Fruit fly (Drosophila melanogaster): ENCODE results near the gene laf.
A peak's percentile ranks its signal among the peaks of the same experiment; 100 is the strongest.

Gene laf

DNA sequence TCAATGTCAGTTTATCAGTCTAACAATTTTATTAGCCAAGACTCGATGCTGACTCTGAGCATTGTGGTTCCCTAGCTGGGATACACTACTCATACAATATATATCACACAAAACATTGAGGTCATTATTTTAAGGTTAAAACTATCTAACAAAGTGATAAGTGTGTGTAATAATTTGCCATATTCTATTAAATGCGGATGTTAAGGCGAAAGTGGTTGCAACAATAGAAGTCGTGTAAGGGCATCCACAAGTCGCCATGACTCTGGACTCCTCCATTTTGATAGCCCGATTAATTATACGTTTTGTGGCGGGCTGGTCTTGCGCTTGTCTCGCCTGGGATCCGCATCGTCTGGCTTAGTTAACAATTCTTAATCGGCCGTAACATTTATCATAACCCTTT is 31.5 kb downstream of the laf start (continued):
- no peak for TF ChIP-seq CG11695 (GFP tag; IDR thresholded peaks at IDR 0.05)
- no peak for TF ChIP-seq CG11696 (GFP tag; IDR thresholded peaks at IDR 0.05)
- no peak for TF ChIP-seq CG12236 (GFP tag; optimal IDR thresholded peaks at IDR 0.05)
- no peak for TF ChIP-seq Aef1 (GFP tag; IDR thresholded peaks at IDR 0.05)
- no peak for TF ChIP-seq Tbp (GFP tag; optimal IDR thresholded peaks at IDR 0.05)
- TF ChIP-seq row (GFP tag; IDR thresholded peaks at IDR 0.05), result peak; percentile 68
- no peak for TF ChIP-seq CG4854 (GFP tag; optimal IDR thresholded peaks at IDR 0.05)
- peak; percentile 26 for TF ChIP-seq HHEX (GFP tag; optimal IDR thresholded peaks at IDR 0.05)
- no peak for TF ChIP-seq HLHmδ (GFP tag; optimal IDR thresholded peaks at IDR 0.05)
- no peak for TF ChIP-seq Ets97D (GFP tag; optimal IDR thresholded peaks at IDR 0.05)
- TF ChIP-seq Gug (GFP tag; IDR thresholded peaks at IDR 0.05), result no peak
- TF ChIP-seq CG17186 (GFP tag; optimal IDR thresholded peaks at IDR 0.05), result no peak
- TF ChIP-seq CG10321 (GFP tag; IDR thresholded peaks at IDR 0.05), result no peak
- 0 out of 2 replicates have a peak, but pooled peaks have one; percentile 22 for TF ChIP-seq Atf6 (GFP tag; IDR thresholded peaks at IDR 0.05)
- TF ChIP-seq sqz (GFP tag; optimal IDR thresholded peaks at IDR 0.05), result no peak
- no peak for TF ChIP-seq Nf-YB (GFP tag; optimal IDR thresholded peaks at IDR 0.05)
- no peak for TF ChIP-seq CG10543 (GFP tag; optimal IDR thresholded peaks at IDR 0.05)
- no peak for TF ChIP-seq prd (optimal IDR thresholded peaks at IDR 0.05)
- TF ChIP-seq prd (GFP tag; IDR thresholded peaks at IDR 0.05), result peak; percentile 67; the same call in 2 of the 3 replicates
- peak; percentile 47 for TF ChIP-seq ATbp (GFP tag; optimal IDR thresholded peaks at IDR 0.05)
- TF ChIP-seq NC2β (GFP tag; optimal IDR thresholded peaks at IDR 0.05), result peak; percentile 8
- TF ChIP-seq chif (GFP tag; optimal IDR thresholded peaks at IDR 0.05), result peak in 1 of 2 experiments; percentile 54
- TF ChIP-seq Ssrp (tag; optimal IDR thresholded peaks at IDR 0.05), result no peak
- TF ChIP-seq zen2 (GFP tag; IDR thresholded peaks at IDR 0.05; ENCODE audit: partially characterized antibody), result no peak
- no peak for TF ChIP-seq mam (GFP tag; optimal IDR thresholded peaks at IDR 0.05)
- peak; percentile 46 for TF ChIP-seq trem (tag; optimal IDR thresholded peaks at IDR 0.05)
- no peak for TF ChIP-seq CG3995 (GFP tag; optimal IDR thresholded peaks at IDR 0.05)
- TF ChIP-seq hb (GFP tag; IDR thresholded peaks at IDR 0.05; ENCODE audit: partially characterized antibody), result no peak
- TF ChIP-seq CG3163 (GFP tag; optimal IDR thresholded peaks at IDR 0.05), result no peak
- no peak for TF ChIP-seq CG12942 (GFP tag; optimal IDR thresholded peaks at IDR 0.05)
- TF ChIP-seq CG7372 (GFP tag; IDR thresholded peaks at IDR 0.05), result no peak
- peak; percentile 56; the same call in 1 of the 2 replicates for TF ChIP-seq chm (GFP tag; IDR thresholded peaks at IDR 0.05)
- TF ChIP-seq CG18476 (GFP tag; optimal IDR thresholded peaks at IDR 0.05), result no peak
- TF ChIP-seq H15 (GFP tag; IDR thresholded peaks at IDR 0.05), result 0 out of 3 replicates have a peak, but pooled peaks have one; percentile 49
- TF ChIP-seq ro (GFP tag; IDR thresholded peaks at IDR 0.05), result no peak
- TF ChIP-seq insv (GFP tag; optimal IDR thresholded peaks at IDR 0.05), result no peak
- TF ChIP-seq lbe (GFP tag; optimal IDR thresholded peaks at IDR 0.05), result no peak
- TF ChIP-seq CG34422 (GFP tag; IDR thresholded peaks at IDR 0.05), result no peak
- TF ChIP-seq nom (GFP tag; optimal IDR thresholded peaks at IDR 0.05), result no peak
- TF ChIP-seq CG42726 (GFP tag; IDR thresholded peaks at IDR 0.05; ENCODE audit: partially characterized antibody), result no peak
- TF ChIP-seq crp (GFP tag; optimal IDR thresholded peaks at IDR 0.05), result no peak
- no peak for TF ChIP-seq gfzf (GFP tag; optimal IDR thresholded peaks at IDR 0.05)
- TF ChIP-seq CG32532 (GFP tag; IDR thresholded peaks at IDR 0.05), result no peak
- no peak for TF ChIP-seq CG11085 (GFP tag; IDR thresholded peaks at IDR 0.05)
- no peak; the same call in 1 of the 2 replicates for TF ChIP-seq CG14667 (GFP tag; IDR thresholded peaks at IDR 0.05)
- no peak for TF ChIP-seq stc (GFP tag; IDR thresholded peaks at IDR 0.05)
- TF ChIP-seq Hmr (GFP tag; optimal IDR thresholded peaks at IDR 0.05), result no peak
- TF ChIP-seq ac (GFP tag; optimal IDR thresholded peaks at IDR 0.05), result no peak
- TF ChIP-seq Dip3 (GFP tag; optimal IDR thresholded peaks at IDR 0.05), result no peak
- TF ChIP-seq Stat92E (GFP tag; optimal IDR thresholded peaks at IDR 0.05), result peak in 1 of 3 experiments; percentile 27
- TF ChIP-seq fru (optimal IDR thresholded peaks at IDR 0.05), result no peak
- no peak for TF ChIP-seq MBD-R2 (GFP tag; IDR thresholded peaks at IDR 0.05)

Data from whole organism, embryonic.